Worm (Caenorhabditis elegans): ENCODE data around the gene K08D10.14.

- TF ChIP-seq fos-1 (tag; optimal IDR thresholded peaks at IDR 0.05) (no peak), skn-1 (tag; optimal IDR thresholded peaks at IDR 0.05) (no peak), F13H6.1 (tag; optimal IDR thresholded peaks at IDR 0.05) (no peak), elt-1 (tag; optimal IDR thresholded peaks at IDR 0.05) (no peak), ama-1 (optimal IDR thresholded peaks at IDR 0.05) (no peak), egl-27 (tag; optimal IDR thresholded peaks at IDR 0.05) (no peak), R02D3.7 (tag; optimal IDR thresholded peaks at IDR 0.05) (no peak)
These were observed 22.8 kb downstream of the K08D10.14 start for ce11 chrIV:4177560-4177959.
